Worm (Caenorhabditis elegans) whole organism, young adult: ENCODE data around the gene Y60C6A.2.
A peak's percentile ranks its signal among the peaks of the same experiment; 100 is the strongest.

Source experiments
- B0019.2 ChIP-seq: fragments of 200-800 bp; sonication (Bioruptor generic); conservative IDR thresholded peaks from 2 replicates; pipeline ENCODE4 v1.3.6; 2022; ENCODE audit warnings: missing genetic modification reagents, missing genetic modification characterization, missing compliant biosample characterization
- B0035.1 ChIP-seq: sonication (generic microtip); optimal IDR thresholded peaks from 2 replicates; lab custom pipeline; 2016; ENCODE audit warnings: missing genetic modification characterization, mild to moderate bottlenecking, missing compliant biosample characterization, missing genotype, missing genetic modification reagents
- B0261.1 ChIP-seq: sonication (generic microtip); optimal IDR thresholded peaks from 2 replicates; lab custom pipeline; 2016; ENCODE audit warnings: mild to moderate bottlenecking, missing genetic modification characterization, moderate library complexity, missing compliant biosample characterization
- C17E4.6 ChIP-seq: fragments of 200-800 bp; sonication (Bioruptor generic); IDR thresholded peaks from 2 replicates; pipeline ENCODE4 v1.3.6; 2022; ENCODE audit warnings: missing genetic modification reagents, missing genetic modification characterization, missing compliant biosample characterization
- D2030.7 ChIP-seq: fragments of 200-800 bp; sonication (Bioruptor generic); IDR thresholded peaks from 2 replicates; pipeline ENCODE4 v1.3.6; 2022; ENCODE audit warnings: missing genetic modification reagents, missing genetic modification characterization, missing compliant biosample characterization
- F33H1.4 ChIP-seq: fragments of 200-800 bp; sonication (Bioruptor generic); IDR thresholded peaks from 2 replicates; pipeline ENCODE4 v1.3.6; 2022; ENCODE audit warnings: missing genetic modification reagents, missing genetic modification characterization, missing compliant biosample characterization
- F39B2.1 ChIP-seq: fragments of 200-800 bp; sonication (Bioruptor generic); IDR thresholded peaks from 2 replicates; pipeline ENCODE4 v1.3.6; 2022; ENCODE audit warnings: missing genetic modification reagents, missing genetic modification characterization, missing compliant biosample characterization
- F57C9.4 ChIP-seq: sonication (generic microtip); optimal IDR thresholded peaks from 2 replicates; lab custom pipeline; 2017; ENCODE audit warnings: mild to moderate bottlenecking, missing genetic modification characterization, missing compliant biosample characterization
- T26A5.8 ChIP-seq: sonication (generic microtip); optimal IDR thresholded peaks from 2 replicates; lab custom pipeline; 2016; ENCODE audit warnings: missing genetic modification characterization, missing compliant biosample characterization
- Y56A3A.18 ChIP-seq: fragments of 200-800 bp; sonication (Bioruptor generic); IDR thresholded peaks from 2 replicates; pipeline ENCODE4 v1.3.6; 2022; ENCODE audit warnings: missing genetic modification reagents, missing genetic modification characterization, missing compliant biosample characterization
- Y95B8A.8 ChIP-seq: fragments of 200-800 bp; sonication (Bioruptor generic); IDR thresholded peaks from 2 replicates; pipeline ENCODE4 v1.3.6; 2022; ENCODE audit warnings: missing genetic modification reagents, missing genetic modification characterization, missing compliant biosample characterization
- attf-5 ChIP-seq: fragments of 200-800 bp; sonication (Bioruptor generic); optimal IDR thresholded peaks from 2 replicates; lab custom pipeline; 2018; ENCODE audit warnings: mild to moderate bottlenecking, missing genetic modification characterization, missing compliant biosample characterization
- attf-6 ChIP-seq: fragments of 200-800 bp; sonication (Bioruptor generic); IDR thresholded peaks from 2 replicates; pipeline ENCODE4 v1.3.6; 2022; ENCODE audit warnings: missing genetic modification reagents, missing genetic modification characterization, missing compliant biosample characterization
- cebp-1 ChIP-seq, 2 experiments: fragments of 200-800 bp in 1 of 2; sonication (Bioruptor generic) in 1 of 2; sonication (generic microtip) in 1 of 2; IDR thresholded peaks in 1 of 2; optimal IDR thresholded peaks in 1 of 2; 2 replicates each; pipeline versions ENCODE4 v1.3.6 to Lab custom; 2017 to 2022; ENCODE audit warnings: missing compliant biosample characterization in 2 of 2, missing genetic modification characterization in 2 of 2, mild to moderate bottlenecking in 1 of 2, missing genetic modification reagents in 1 of 2, moderate library complexity in 1 of 2
- ceh-91 ChIP-seq: fragments of 200-800 bp; sonication (Bioruptor generic); IDR thresholded peaks from 2 replicates; pipeline ENCODE4 v1.3.6; 2022; ENCODE audit warnings: missing genetic modification reagents, missing genetic modification characterization, missing compliant biosample characterization
- chd-7 ChIP-seq: sonication (generic microtip); optimal IDR thresholded peaks from 2 replicates; lab custom pipeline; 2016; ENCODE audit warnings: mild to moderate bottlenecking, missing genetic modification characterization, moderate library complexity, missing compliant biosample characterization
- efl-1 ChIP-seq: fragments of 150-350 bp; optimal IDR thresholded peaks from 2 replicates; lab custom pipeline; 2014; ENCODE audit warnings: missing biosample characterization, missing genetic modification reagents, missing genetic modification characterization
- ets-4 ChIP-seq: fragments of 200-800 bp; sonication (Bioruptor generic); optimal IDR thresholded peaks from 2 replicates; lab custom pipeline; 2018; ENCODE audit warnings: mild to moderate bottlenecking, missing genetic modification characterization, missing compliant biosample characterization
- hrde-1 ChIP-seq: sonication (generic microtip); optimal IDR thresholded peaks from 2 replicates; lab custom pipeline; 2016; ENCODE audit warnings: missing genetic modification characterization, mild to moderate bottlenecking, missing compliant biosample characterization, moderate library complexity, missing genotype, missing genetic modification reagents, borderline replicate concordance
- hsf-1 ChIP-seq: fragments of 200-800 bp; sonication (Bioruptor generic); IDR thresholded peaks from 2 replicates; pipeline ENCODE4 v1.3.6; 2022; ENCODE audit warnings: missing genetic modification reagents, missing genetic modification characterization, missing compliant biosample characterization
- lin-40 ChIP-seq: sonication (generic microtip); optimal IDR thresholded peaks from 2 replicates; lab custom pipeline; 2016; ENCODE audit warnings: missing genetic modification characterization, mild to moderate bottlenecking, missing compliant biosample characterization, missing genotype, missing genetic modification reagents
- lin-54 ChIP-seq: fragments of 200-800 bp; sonication (Bioruptor generic); optimal IDR thresholded peaks from 2 replicates; lab custom pipeline; 2018; ENCODE audit warnings: mild to moderate bottlenecking, missing genetic modification characterization, missing compliant biosample characterization
- madf-3 ChIP-seq: fragments of 200-800 bp; sonication (Bioruptor generic); IDR thresholded peaks from 2 replicates; pipeline ENCODE4 v1.3.6; 2022; ENCODE audit warnings: missing genetic modification reagents, missing genetic modification characterization, missing compliant biosample characterization
- madf-6 ChIP-seq: fragments of 200-800 bp; sonication (Bioruptor generic); IDR thresholded peaks from 2 replicates; pipeline ENCODE4 v1.3.6; 2022; ENCODE audit warnings: missing genetic modification reagents, missing genetic modification characterization, missing compliant biosample characterization
- madf-8 ChIP-seq: fragments of 200-800 bp; sonication (Bioruptor generic); conservative IDR thresholded peaks from 2 replicates; pipeline ENCODE4 v1.3.6; 2022; ENCODE audit warnings: missing genetic modification reagents, missing genetic modification characterization, missing compliant biosample characterization
- mxl-1 ChIP-seq: sonication (generic microtip); optimal IDR thresholded peaks from 2 replicates; lab custom pipeline; 2016; ENCODE audit warnings: missing genetic modification characterization, missing compliant biosample characterization
- nhr-120 ChIP-seq: fragments of 200-800 bp; sonication (Bioruptor generic); IDR thresholded peaks from 2 replicates; pipeline ENCODE4 v1.3.6; 2022; ENCODE audit warnings: missing genetic modification characterization, missing compliant biosample characterization
- nhr-27 ChIP-seq: fragments of 200-800 bp; sonication (Bioruptor generic); optimal IDR thresholded peaks from 2 replicates; lab custom pipeline; 2018; ENCODE audit warnings: mild to moderate bottlenecking, missing genetic modification characterization, moderate library complexity, missing compliant biosample characterization
- nhr-80 ChIP-seq: sonication (generic microtip); optimal IDR thresholded peaks from 2 replicates; lab custom pipeline; 2016; ENCODE audit warnings: missing genetic modification characterization, missing compliant biosample characterization
- pbrm-1 ChIP-seq: fragments of 200-800 bp; sonication (Bioruptor generic); IDR thresholded peaks from 2 replicates; pipeline ENCODE4 v1.3.6; 2022; ENCODE audit warnings: missing genetic modification reagents, missing genetic modification characterization, missing compliant biosample characterization
- rpc-1 ChIP-seq, 2 experiments: fragments of 150-350 bp in 1 of 2; sonication (generic microtip) in 1 of 2; optimal IDR thresholded peaks; 2 replicates each; lab custom pipeline; 2014 to 2018; ENCODE audit warnings: missing biosample characterization in 1 of 2, missing genetic modification characterization in 1 of 2, missing genetic modification reagents in 1 of 2, missing genotype in 1 of 2
- snpc-1.1 ChIP-seq: sonication (generic microtip); optimal IDR thresholded peaks from 2 replicates; lab custom pipeline; 2017; ENCODE audit warnings: missing genetic modification characterization, mild to moderate bottlenecking, missing compliant biosample characterization, antibody characterized with exemption, moderate library complexity, missing genotype, missing genetic modification reagents; ENCODE audit not compliant: insufficient read depth
- snpc-1.3 ChIP-seq: sonication (generic microtip); optimal IDR thresholded peaks from 2 replicates; lab custom pipeline; 2017; ENCODE audit warnings: missing genetic modification characterization, mild to moderate bottlenecking, missing compliant biosample characterization, antibody characterized with exemption, moderate library complexity, missing genotype, missing genetic modification reagents; ENCODE audit not compliant: insufficient read depth
- snpc-4 ChIP-seq, 5 experiments: fragments of 150-350 bp in 1 of 5; sonication (generic microtip) in 4 of 5; optimal IDR thresholded peaks; 2 replicates each; lab custom pipeline; 2014 to 2018; ENCODE audit warnings: missing genetic modification characterization in 5 of 5, missing biosample characterization in 3 of 5, antibody characterized with exemption in 2 of 5, mild to moderate bottlenecking in 2 of 5, missing compliant biosample characterization in 2 of 5, missing genotype in 2 of 5, moderate library complexity in 2 of 5, missing genetic modification reagents in 1 of 5
- tbp1 ChIP-seq: fragments of 200-800 bp; sonication (Bioruptor generic); optimal IDR thresholded peaks from 2 replicates; lab custom pipeline; 2018; ENCODE audit warnings: mild to moderate bottlenecking, missing genetic modification characterization, missing compliant biosample characterization
- tlf-1 ChIP-seq: fragments of 200-800 bp; sonication (Bioruptor generic); optimal IDR thresholded peaks from 2 replicates; lab custom pipeline; 2018; ENCODE audit warnings: mild to moderate bottlenecking, missing genetic modification characterization, missing compliant biosample characterization
- unc-130 ChIP-seq: sonication (generic microtip); optimal IDR thresholded peaks from 2 replicates; lab custom pipeline; 2016; ENCODE audit warnings: missing genetic modification reagents, missing genetic modification characterization, missing compliant biosample characterization
- ztf-26 ChIP-seq: sonication (generic microtip); optimal IDR thresholded peaks from 2 replicates; lab custom pipeline; 2017; ENCODE audit warnings: missing genetic modification characterization, missing compliant biosample characterization

Y60C6A.2 gene

DNA sequence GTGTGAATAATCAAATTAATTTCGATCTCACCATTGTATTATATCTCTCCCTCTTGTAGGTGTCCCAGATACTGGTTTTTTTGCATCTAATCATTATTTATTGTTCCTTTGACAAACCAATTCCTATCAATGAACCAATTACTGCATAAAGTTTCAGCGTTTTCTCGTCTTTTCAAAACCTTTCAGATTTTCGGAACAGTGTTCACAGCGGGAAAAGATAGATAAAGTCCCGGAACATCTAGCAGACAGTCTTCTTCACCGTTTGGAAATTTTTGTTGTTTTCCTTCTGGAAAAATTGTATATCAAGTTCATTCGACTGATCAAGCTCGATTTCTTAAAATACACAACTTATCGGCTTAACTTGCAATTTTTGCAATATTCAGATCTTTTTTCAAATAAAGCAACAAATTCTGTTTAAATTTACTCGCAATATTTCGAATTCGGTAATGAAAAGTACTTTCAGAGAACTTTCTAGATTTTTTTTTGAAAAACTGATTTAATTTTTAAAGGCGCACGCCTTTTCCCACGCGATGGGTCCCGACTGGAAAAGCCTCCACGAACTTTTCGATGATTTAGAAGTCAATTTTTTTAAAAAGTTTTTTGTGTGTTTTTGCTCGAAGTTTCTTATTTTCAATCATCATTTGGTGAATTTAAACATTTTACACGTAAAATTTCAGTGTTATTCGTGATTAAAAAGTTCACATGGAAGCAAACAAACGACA, 29.8 kb downstream of the Y60C6A.2 start, which contains the start of gene pgl-3 (continued):
- TF ChIP-seq cebp-1 (GFP tag; IDR thresholded peaks at IDR 0.05; lab: Robert Waterston, UW) (no peak), cebp-1 (tag; optimal IDR thresholded peaks at IDR 0.05; lab: Kevin White, UChicago) (peak; percentile 31), nhr-120 (GFP tag; lab: Robert Waterston, UW) (no peak), F33H1.4 (GFP tag; lab: Robert Waterston, UW) (peak; percentile 72), tlf-1 (peak; percentile 48), C17E4.6 (GFP tag; lab: Robert Waterston, UW) (peak; percentile 72), chd-7 (tag; lab: Kevin White, UChicago) (no peak), nhr-27 (tag; lab: Kevin White, UChicago) (no peak), hrde-1 (peak; percentile 88), lin-40 (tag; lab: Kevin White, UChicago) (no peak), efl-1 (peak; percentile 47), madf-6 (GFP tag; lab: Robert Waterston, UW) (peak; percentile 70), snpc-4 (GFP tag; optimal IDR thresholded peaks at IDR 0.05; lab: Kevin White, UChicago) (peak; percentile 24), snpc-4 (tag; optimal IDR thresholded peaks at IDR 0.05; lab: Kevin White, UChicago) (no peak), nhr-80 (tag; lab: Kevin White, UChicago) (no peak), F39B2.1 (GFP tag; lab: Robert Waterston, UW) (peak; percentile 73), Y95B8A.8 (GFP tag; lab: Robert Waterston, UW) (peak; percentile 90; the same call in 1 of the 2 replicates), D2030.7 (GFP tag; lab: Robert Waterston, UW) (peak; percentile 77), ceh-91 (GFP tag; lab: Robert Waterston, UW) (peak; percentile 45; the same call in 1 of the 2 replicates), snpc-1.1 (peak; percentile 18), madf-8 (GFP tag; lab: Robert Waterston, UW) (peak; percentile 45), tbp1 (peak; percentile 13), attf-6 (GFP tag; lab: Robert Waterston, UW) (peak; percentile 61), snpc-1.3 (tag; lab: Kevin White, UChicago) (peak; percentile 20), lin-54 (GFP tag; lab: Kevin White, UChicago) (peak; percentile 52), B0261.1 (tag; lab: Kevin White, UChicago) (no peak), attf-5 (GFP tag; lab: Kevin White, UChicago) (no peak), ztf-26 (tag; lab: Kevin White, UChicago) (no peak), F57C9.4 (no peak), B0035.1 (no peak), pbrm-1 (GFP tag; lab: Robert Waterston, UW) (no peak), B0019.2 (0 out of 2 replicates have a peak, but pooled peaks have one; percentile 8), Y56A3A.18 (GFP tag; lab: Robert Waterston, UW) (peak; percentile 42; the same call in 1 of the 2 replicates), T26A5.8 (no peak), madf-3 (GFP tag; lab: Robert Waterston, UW) (peak; percentile 77; the same call in 1 of the 2 replicates), hsf-1 (GFP tag; lab: Robert Waterston, UW) (peak; percentile 83), mxl-1 (no peak), unc-130 (GFP tag; lab: Kevin White, UChicago) (peak; percentile 11), rpc-1 (optimal IDR thresholded peaks at IDR 0.05; lab: Kevin White, UChicago) (no peak), rpc-1 (tag; optimal IDR thresholded peaks at IDR 0.05; lab: Kevin White, UChicago) (no peak), ets-4 (no peak)
